Worm (Caenorhabditis elegans) whole organism, L3 larva: ENCODE data around the gene lpr-4.

Source experiments
- elt-1 ChIP-seq: fragments of 150-350 bp; optimal IDR thresholded peaks from 2 replicates; lab custom pipeline; 2014; ENCODE audit warnings: missing biosample characterization, missing genetic modification characterization
- pha-4 ChIP-seq: fragments of 150-350 bp; optimal IDR thresholded peaks from 2 replicates; lab custom pipeline; 2014; ENCODE audit warnings: missing biosample characterization, missing genetic modification reagents, missing genetic modification characterization

ce11 chrX:11107076-11107475 lies 42.1 kb downstream of the lpr-4 start, which contains the start of gene clc-17:
- TF ChIP-seq pha-4, result no peak
- TF ChIP-seq elt-1 (tag; lab: Kevin White, UChicago), result no peak
